Fruit fly (Drosophila melanogaster) S2 (cell line): ENCODE results near the gene SdhD.

Experiments
- CG8478 ChIP-seq: fragments of >200 bp; optimal IDR thresholded peaks from 2 replicates; lab custom pipeline; 2018
- CTCF ChIP-seq, 2 experiments: fragments of >200 bp; optimal IDR thresholded peaks; 2 replicates each; lab custom pipeline; 2018

DNA sequence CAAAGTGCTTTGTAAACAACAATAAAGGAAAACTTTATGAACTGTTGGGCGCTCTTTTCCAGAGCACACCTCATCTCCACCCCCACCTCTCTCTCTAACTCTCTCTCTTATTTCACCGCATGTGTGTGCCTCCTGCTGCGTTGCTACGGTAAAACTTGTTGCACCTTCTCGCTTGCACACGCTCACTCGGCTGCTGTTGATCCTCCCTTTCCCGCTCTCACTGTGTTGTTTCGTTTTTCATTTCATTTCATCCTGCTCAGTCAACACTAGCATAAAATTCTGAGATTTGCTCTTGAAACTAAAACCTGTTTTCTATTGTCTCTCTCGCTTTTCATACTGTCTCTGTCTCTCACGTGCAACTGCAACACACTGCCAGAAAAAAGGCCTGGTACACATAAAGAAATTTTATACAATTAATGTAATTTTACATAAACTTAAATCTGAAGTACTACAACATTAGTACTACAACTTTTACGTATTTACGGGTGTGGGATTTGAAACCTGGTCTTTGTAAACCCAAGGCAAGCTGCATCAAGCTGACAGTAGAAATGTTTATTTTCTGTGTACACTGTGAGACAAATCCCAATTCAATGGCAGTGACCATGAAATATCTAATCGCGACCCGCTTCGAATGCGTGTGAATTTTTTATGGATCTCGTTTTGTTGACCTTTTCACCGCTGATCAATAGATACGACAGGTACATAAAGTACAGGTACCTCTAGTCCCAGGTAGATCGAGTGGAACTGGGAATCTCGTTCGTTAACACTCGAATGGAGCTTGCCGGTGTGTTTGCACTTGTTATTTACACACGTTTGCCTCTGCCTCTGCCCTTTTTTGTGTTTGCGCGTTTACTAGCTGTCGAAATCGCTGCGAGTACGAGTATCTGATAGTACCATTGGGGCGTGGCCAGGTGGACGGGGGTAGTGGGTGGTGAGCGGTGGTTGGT is 22.3 kb upstream of the SdhD start:
- no peak for TF ChIP-seq CG8478 (lab: Kevin White, UChicago)
- no peak for TF ChIP-seq CTCF (optimal IDR thresholded peaks at IDR 0.05; lab: Kevin White, UChicago)
